Fruit fly (Drosophila melanogaster) whole organism, prepupa: Measurements from ENCODE around the gene CSN8.

Experiments used
- Blimp-1 ChIP-seq: fragments of 200-800 bp; sonication (Bioruptor generic); optimal IDR thresholded peaks from 3 replicates; lab custom pipeline; 2017; ENCODE audit warnings: missing biosample characterization, missing genetic modification characterization, mild to moderate bottlenecking, moderate library complexity, missing genetic modification reagents
- CG10669 ChIP-seq: fragments of 200-800 bp; sonication (Bioruptor generic); optimal IDR thresholded peaks from 3 replicates; lab custom pipeline; 2018; ENCODE audit warnings: missing biosample characterization, mild to moderate bottlenecking, missing genetic modification characterization, moderate library complexity
- CG15336 ChIP-seq: fragments of 200-800 bp; sonication (Bioruptor generic); IDR thresholded peaks from 2 replicates; pipeline ENCODE4 v1.3.6; 2022; ENCODE audit warnings: missing biosample characterization, missing genetic modification characterization
- CG16779 ChIP-seq: fragments of 200-800 bp; sonication (Bioruptor generic); optimal IDR thresholded peaks from 3 replicates; lab custom pipeline; 2017; ENCODE audit warnings: missing biosample characterization, mild to moderate bottlenecking, missing genetic modification characterization
- CG34406 ChIP-seq: fragments of 200-800 bp; sonication (Bioruptor generic); optimal IDR thresholded peaks from 3 replicates; lab custom pipeline; 2016; ENCODE audit warnings: missing biosample characterization, missing genetic modification characterization
- CG3919 ChIP-seq: fragments of 200-800 bp; sonication (Bioruptor generic); optimal IDR thresholded peaks from 3 replicates; lab custom pipeline; 2016; ENCODE audit warnings: missing biosample characterization, missing genetic modification characterization
- CG6163 ChIP-seq: fragments of 200-800 bp; sonication (Bioruptor generic); IDR thresholded peaks from 3 replicates; pipeline ENCODE4 v1.3.6; 2022; ENCODE audit warnings: missing biosample characterization, missing genetic modification characterization
- Lpt ChIP-seq: fragments of 200-800 bp; sonication (Bioruptor generic); optimal IDR thresholded peaks from 3 replicates; lab custom pipeline; 2016; ENCODE audit warnings: missing biosample characterization, missing genetic modification characterization
- OdsH ChIP-seq: fragments of 200-800 bp; sonication (Bioruptor generic); optimal IDR thresholded peaks from 3 replicates; lab custom pipeline; 2016; ENCODE audit warnings: missing biosample characterization, missing genetic modification characterization
- Sox15 ChIP-seq: fragments of 200-800 bp; sonication (Bioruptor generic); optimal IDR thresholded peaks from 3 replicates; lab custom pipeline; 2016; ENCODE audit warnings: missing biosample characterization, missing genetic modification characterization
- dac ChIP-seq: fragments of 200-800 bp; sonication (Bioruptor generic); optimal IDR thresholded peaks from 2 replicates; lab custom pipeline; 2017; ENCODE audit warnings: missing biosample characterization, mild to moderate bottlenecking, missing genetic modification characterization
- fkh ChIP-seq: fragments of 200-800 bp; sonication (Bioruptor generic); optimal IDR thresholded peaks from 3 replicates; lab custom pipeline; 2017; ENCODE audit warnings: missing biosample characterization, mild to moderate bottlenecking, missing genetic modification characterization, moderate library complexity

DNA sequence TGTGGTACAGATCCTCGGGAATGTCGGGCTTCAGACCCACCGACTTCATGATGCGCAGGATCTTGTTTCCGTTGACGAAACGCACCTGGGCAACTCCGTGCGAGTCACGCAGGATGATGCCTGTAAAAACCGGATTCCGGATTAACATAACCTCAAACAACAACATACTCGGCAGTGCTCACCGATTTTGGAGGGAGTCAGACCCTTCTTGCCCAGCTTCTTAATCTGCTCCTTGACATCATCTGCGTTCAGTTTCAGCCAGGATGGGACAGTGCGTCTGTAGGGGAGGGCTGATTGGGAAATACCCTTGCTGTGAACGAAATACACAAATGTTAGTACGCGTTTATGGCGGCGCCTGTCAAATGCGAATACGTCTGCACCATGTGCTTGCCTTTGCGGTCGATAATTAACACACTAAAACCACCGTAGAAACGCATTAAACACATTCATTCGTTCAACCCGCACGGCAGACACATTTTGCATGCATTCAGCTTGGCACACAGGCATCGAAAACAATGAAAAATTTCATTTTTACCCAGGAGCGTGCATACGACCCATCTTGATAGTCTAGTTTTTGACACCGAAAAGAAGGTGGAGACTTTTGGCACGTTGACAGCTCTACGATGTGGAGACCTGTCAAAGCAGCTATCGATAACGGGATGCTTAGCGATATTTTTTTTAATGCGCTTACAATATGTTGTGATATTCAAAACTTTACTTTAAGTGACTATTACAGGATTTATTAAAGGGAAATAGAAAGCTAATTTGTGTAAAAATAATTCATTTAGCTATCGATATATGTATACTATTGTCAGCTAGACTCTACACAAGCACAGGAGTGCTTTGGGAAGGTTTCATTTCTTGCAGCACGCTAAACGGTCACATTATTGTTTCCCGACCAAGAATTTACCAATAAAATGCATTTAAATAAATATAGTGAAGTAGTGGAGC, at the start of gene CSN8, which contains the start of gene RpS13:
- no peak for TF ChIP-seq CG6163 (GFP tag; lab: Robert Waterston, UW)
- TF ChIP-seq dac (GFP tag; lab: Kevin White, UChicago) = no peak
- no peak for TF ChIP-seq CG3919 (GFP tag; lab: Kevin White, UChicago)
- TF ChIP-seq Sox15 (GFP tag; lab: Kevin White, UChicago) = no peak
- TF ChIP-seq Blimp-1 (GFP tag; lab: Kevin White, UChicago) = no peak
- no peak for TF ChIP-seq Lpt
- no peak for TF ChIP-seq CG10669
- no peak for TF ChIP-seq CG15336 (GFP tag; lab: Robert Waterston, UW)
- TF ChIP-seq OdsH (GFP tag; lab: Kevin White, UChicago) = no peak
- TF ChIP-seq CG16779 = no peak
- TF ChIP-seq fkh (GFP tag; lab: Kevin White, UChicago) = peak; percentile 53
- no peak for TF ChIP-seq CG34406 (GFP tag; lab: Kevin White, UChicago)
